Worm (Caenorhabditis elegans) whole organism, L2 larva: ENCODE results near the gene srd-29.

Experiments used
- C34F6.9 ChIP-seq: fragments of 150-350 bp; optimal IDR thresholded peaks from 2 replicates; lab custom pipeline; 2014; ENCODE audit warnings: missing biosample characterization, missing genetic modification characterization
- F13H6.1 ChIP-seq: sonication (generic microtip); optimal IDR thresholded peaks from 2 replicates; lab custom pipeline; 2016; ENCODE audit warnings: missing genetic modification characterization, missing compliant biosample characterization
- R02D3.7 ChIP-seq: fragments of 150-350 bp; optimal IDR thresholded peaks from 2 replicates; lab custom pipeline; 2014; ENCODE audit warnings: missing biosample characterization, missing genetic modification characterization
- Y55F3AM.14 ChIP-seq: fragments of 200-800 bp; sonication (Bioruptor generic); optimal IDR thresholded peaks from 2 replicates; lab custom pipeline; 2018; ENCODE audit warnings: mild to moderate bottlenecking, missing genetic modification characterization, missing compliant biosample characterization
- ZK546.5 ChIP-seq: sonication (generic microtip); optimal IDR thresholded peaks from 2 replicates; lab custom pipeline; 2017; ENCODE audit warnings: missing biosample characterization, missing genetic modification characterization
- alr-1 ChIP-seq: fragments of 150-350 bp; optimal IDR thresholded peaks from 2 replicates; lab custom pipeline; 2014; ENCODE audit warnings: missing biosample characterization, missing genetic modification characterization
- aly-2 ChIP-seq: fragments of 150-350 bp; optimal IDR thresholded peaks from 2 replicates; lab custom pipeline; 2014; ENCODE audit warnings: missing biosample characterization, missing genetic modification characterization
- blmp-1 ChIP-seq: sonication (generic microtip); optimal IDR thresholded peaks from 2 replicates; lab custom pipeline; 2017; ENCODE audit warnings: missing genetic modification characterization, mild to moderate bottlenecking, missing compliant biosample characterization, antibody characterized with exemption, moderate library complexity; ENCODE audit not compliant: insufficient read depth
- ceh-16 ChIP-seq: fragments of 150-350 bp; optimal IDR thresholded peaks from 2 replicates; lab custom pipeline; 2014; ENCODE audit warnings: missing biosample characterization, missing genetic modification characterization
- ceh-82 ChIP-seq: fragments of 150-350 bp; optimal IDR thresholded peaks from 2 replicates; lab custom pipeline; 2014; ENCODE audit warnings: missing biosample characterization, missing genetic modification characterization
- dmd-4 ChIP-seq: sonication (generic microtip); optimal IDR thresholded peaks from 2 replicates; lab custom pipeline; 2017; ENCODE audit warnings: missing biosample characterization, missing genetic modification characterization
- elt-1 ChIP-seq: fragments of 150-350 bp; optimal IDR thresholded peaks from 2 replicates; lab custom pipeline; 2014; ENCODE audit warnings: missing biosample characterization, missing genetic modification characterization
- elt-3 ChIP-seq: sonication (generic microtip); optimal IDR thresholded peaks from 2 replicates; lab custom pipeline; 2017; ENCODE audit warnings: missing biosample characterization, missing genetic modification characterization
- fos-1 ChIP-seq: fragments of 150-350 bp; optimal IDR thresholded peaks from 2 replicates; lab custom pipeline; 2014; ENCODE audit warnings: missing biosample characterization, missing genetic modification characterization
- gmeb-1 ChIP-seq: fragments of 150-350 bp; optimal IDR thresholded peaks from 2 replicates; lab custom pipeline; 2014; ENCODE audit warnings: missing biosample characterization, missing genetic modification characterization
- lin-13 ChIP-seq: fragments of 150-350 bp; optimal IDR thresholded peaks from 2 replicates; lab custom pipeline; 2014; ENCODE audit warnings: missing biosample characterization, missing genetic modification reagents, missing genetic modification characterization
- lin-39 ChIP-seq: fragments of 150-350 bp; optimal IDR thresholded peaks from 2 replicates; lab custom pipeline; 2014; ENCODE audit warnings: missing biosample characterization, missing genetic modification reagents, missing genetic modification characterization
- lsy-2 ChIP-seq, 2 experiments: fragments of 150-350 bp in 1 of 2; sonication (generic microtip) in 1 of 2; optimal IDR thresholded peaks; 2 replicates each; lab custom pipeline; 2014 to 2017; ENCODE audit warnings: missing biosample characterization in 2 of 2, missing genetic modification characterization in 2 of 2
- mdl-1 ChIP-seq, 2 experiments: fragments of 150-350 bp in 1 of 2; sonication (generic microtip) in 1 of 2; optimal IDR thresholded peaks; 2 replicates each; lab custom pipeline; 2017; ENCODE audit warnings: missing biosample characterization in 2 of 2, missing genetic modification characterization in 2 of 2
- nhr-10 ChIP-seq: sonication (generic microtip); optimal IDR thresholded peaks from 2 replicates; lab custom pipeline; 2017; ENCODE audit warnings: missing biosample characterization, missing genetic modification characterization
- nhr-11 ChIP-seq: fragments of 150-350 bp; optimal IDR thresholded peaks from 2 replicates; lab custom pipeline; 2014; ENCODE audit warnings: missing biosample characterization, missing genetic modification characterization
- nhr-12 ChIP-seq: fragments of 150-350 bp; optimal IDR thresholded peaks from 2 replicates; lab custom pipeline; 2014; ENCODE audit warnings: missing biosample characterization, missing genetic modification characterization
- nhr-21 ChIP-seq: fragments of 150-350 bp; optimal IDR thresholded peaks from 2 replicates; lab custom pipeline; 2014; ENCODE audit warnings: missing biosample characterization, missing genetic modification characterization
- nhr-6 ChIP-seq: fragments of 150-350 bp; optimal IDR thresholded peaks from 2 replicates; lab custom pipeline; 2014; ENCODE audit warnings: missing biosample characterization, missing genetic modification characterization
- nhr-77 ChIP-seq: fragments of 150-350 bp; optimal IDR thresholded peaks from 2 replicates; lab custom pipeline; 2014; ENCODE audit warnings: missing biosample characterization, missing genetic modification characterization
- peb-1 ChIP-seq: fragments of 150-350 bp; optimal IDR thresholded peaks from 2 replicates; lab custom pipeline; 2014; ENCODE audit warnings: missing biosample characterization, missing genetic modification characterization
- sma-3 ChIP-seq: sonication (generic microtip); optimal IDR thresholded peaks from 2 replicates; lab custom pipeline; 2016; ENCODE audit warnings: missing genetic modification reagents, missing genetic modification characterization, missing compliant biosample characterization
- sma-9 ChIP-seq, 2 experiments: fragments of 150-350 bp in 1 of 2; sonication (generic microtip) in 1 of 2; optimal IDR thresholded peaks; 2 replicates each; lab custom pipeline; 2014 to 2016; ENCODE audit warnings: missing genetic modification characterization in 2 of 2, mild to moderate bottlenecking in 1 of 2, missing biosample characterization in 1 of 2, missing compliant biosample characterization in 1 of 2, missing genetic modification reagents in 1 of 2, moderate library complexity in 1 of 2
- snpc-4 ChIP-seq: fragments of 150-350 bp; optimal IDR thresholded peaks from 2 replicates; lab custom pipeline; 2014; ENCODE audit warnings: missing biosample characterization, missing genetic modification characterization
- unc-39 ChIP-seq: fragments of 150-350 bp; optimal IDR thresholded peaks from 2 replicates; lab custom pipeline; 2014; ENCODE audit warnings: missing biosample characterization, missing genetic modification characterization
- unc-55 ChIP-seq: fragments of 150-350 bp; sonication (generic microtip); optimal IDR thresholded peaks from 3 replicates; lab custom pipeline; 2014; ENCODE audit warnings: missing biosample characterization, missing genetic modification reagents, missing genetic modification characterization
- ztf-1 ChIP-seq: fragments of 200-800 bp; sonication (Bioruptor generic); conservative IDR thresholded peaks from 2 replicates; pipeline ENCODE4 v1.3.6; 2022; ENCODE audit warnings: missing genetic modification characterization, missing compliant biosample characterization
- ztf-11 ChIP-seq: sonication (generic microtip); optimal IDR thresholded peaks from 2 replicates; lab custom pipeline; 2017; ENCODE audit warnings: missing biosample characterization, missing genetic modification characterization
- ztf-4 ChIP-seq: fragments of 150-350 bp; optimal IDR thresholded peaks from 2 replicates; lab custom pipeline; 2014; ENCODE audit warnings: missing biosample characterization, missing genetic modification characterization

The srd-29 gene

ce11 chrV:7647147-7647546 is 11.6 kb downstream of the srd-29 start:
- TF ChIP-seq alr-1 (tag; lab: Kevin White, UChicago) (no peak), nhr-77 (no peak), elt-3 (tag; lab: Kevin White, UChicago) (no peak), fos-1 (tag; lab: Kevin White, UChicago) (no peak), nhr-11 (no peak), nhr-6 (tag; lab: Kevin White, UChicago) (no peak), nhr-12 (tag; lab: Kevin White, UChicago) (no peak), peb-1 (tag; lab: Kevin White, UChicago) (no peak), unc-55 (GFP tag; lab: Kevin White, UChicago) (no peak), dmd-4 (tag; lab: Kevin White, UChicago) (no peak)

- no peak for TF ChIP-seq fos-1 (tag; lab: Kevin White, UChicago)
- no peak for TF ChIP-seq mdl-1 (tag; optimal IDR thresholded peaks at IDR 0.05; lab: Kevin White, UChicago)
- TF ChIP-seq ZK546.5 (tag; lab: Kevin White, UChicago) = no peak
- no peak for TF ChIP-seq ceh-16
- no peak for TF ChIP-seq alr-1 (tag; lab: Kevin White, UChicago)
- no peak for TF ChIP-seq C34F6.9
- TF ChIP-seq ztf-1 (GFP tag; lab: Robert Waterston, UW) = no peak
- TF ChIP-seq lin-13 = no peak
- TF ChIP-seq snpc-4 (tag; lab: Kevin White, UChicago) = no peak
- no peak for TF ChIP-seq nhr-77
- TF ChIP-seq unc-55 (GFP tag; lab: Kevin White, UChicago) = no peak
- no peak for TF ChIP-seq ztf-11
- no peak for TF ChIP-seq nhr-6 (tag; lab: Kevin White, UChicago)
- TF ChIP-seq blmp-1 (tag; lab: Kevin White, UChicago) = no peak
- TF ChIP-seq nhr-10 (tag; lab: Kevin White, UChicago) = no peak
- no peak for TF ChIP-seq F13H6.1 (tag; lab: Kevin White, UChicago)
- TF ChIP-seq sma-3 (GFP tag; lab: Kevin White, UChicago) = no peak
- TF ChIP-seq ztf-4 = no peak
Observed at ce11 chrV:7649963-7650362, 14.4 kb downstream of the srd-29 start.

- TF ChIP-seq fos-1 (tag; lab: Kevin White, UChicago) = no peak
- TF ChIP-seq lsy-2 (tag; optimal IDR thresholded peaks at IDR 0.05; lab: Kevin White, UChicago) = no peak
- no peak for TF ChIP-seq F13H6.1 (tag; lab: Kevin White, UChicago)
- TF ChIP-seq elt-3 (tag; lab: Kevin White, UChicago) = no peak
- no peak for TF ChIP-seq nhr-11
- no peak for TF ChIP-seq R02D3.7 (tag; lab: Kevin White, UChicago)
- TF ChIP-seq ceh-82 = no peak
Observed at ce11 chrV:7651757-7652156, 16.2 kb downstream of the srd-29 start, which contains the start of gene srh-234. srh-234 (minus strand) TSS chrV:7651857.

DNA sequence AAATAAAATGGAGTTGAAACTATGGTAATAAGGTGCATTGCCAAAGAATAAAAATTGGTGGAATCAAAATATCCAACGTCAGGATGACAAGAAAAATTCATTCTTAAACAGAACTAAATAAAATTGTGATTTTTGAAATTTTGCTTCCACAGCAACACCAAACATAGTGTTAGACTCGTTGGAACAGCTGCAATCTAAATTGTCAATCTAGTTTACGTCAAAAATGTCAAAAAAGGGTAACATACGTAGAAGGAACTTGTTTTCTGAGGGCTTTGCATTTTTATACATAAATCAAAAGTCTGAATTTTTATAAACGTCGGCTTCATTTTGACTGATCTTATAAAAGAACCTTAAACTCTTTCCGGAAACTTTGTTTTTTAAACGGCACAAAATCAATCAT is 18.0 kb downstream of the srd-29 start, which contains the start of gene srh-200:
TSS of gene srh-200 (minus strand) at position 101 of the 400 bp plus-strand sequence.
- TF ChIP-seq aly-2 (tag; lab: Kevin White, UChicago) = no peak
- no peak for TF ChIP-seq ceh-82
- no peak for TF ChIP-seq gmeb-1 (tag; lab: Kevin White, UChicago)
- TF ChIP-seq unc-39 = no peak

DNA sequence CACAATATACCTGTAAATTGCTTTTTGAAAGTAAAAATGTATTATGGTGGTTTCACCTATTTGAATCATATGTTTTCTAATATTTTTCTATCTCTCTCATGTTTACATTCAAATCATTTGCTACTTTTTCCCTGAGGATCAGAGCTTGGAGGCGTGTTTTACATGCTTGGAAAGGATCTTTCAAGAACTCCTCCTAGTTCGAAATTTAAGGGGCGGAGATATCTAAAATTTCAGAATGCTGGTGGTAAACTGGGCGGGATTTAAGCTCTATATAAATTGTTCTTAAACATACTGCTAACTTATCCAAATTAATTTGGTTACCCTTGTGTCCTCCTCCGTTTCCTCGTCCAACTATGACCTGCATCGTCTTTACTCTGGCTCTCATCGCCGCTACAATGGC is 32.4 kb downstream of the srd-29 start, which contains the start of gene C12D5.5:
TSS of gene C12D5.5 (plus strand) at position 301 of the 400 bp plus-strand sequence.
- TF ChIP-seq Y55F3AM.14 (no peak), ZK546.5 (tag; lab: Kevin White, UChicago) (no peak), R02D3.7 (tag; lab: Kevin White, UChicago) (no peak), gmeb-1 (tag; lab: Kevin White, UChicago) (no peak), unc-39 (no peak), lin-39 (tag; lab: Kevin White, UChicago) (no peak), snpc-4 (tag; lab: Kevin White, UChicago) (no peak), blmp-1 (tag; lab: Kevin White, UChicago) (no peak), nhr-77 (no peak), alr-1 (tag; lab: Kevin White, UChicago) (no peak), elt-1 (tag; lab: Kevin White, UChicago) (no peak), F13H6.1 (tag; lab: Kevin White, UChicago) (no peak), dmd-4 (tag; lab: Kevin White, UChicago) (no peak), sma-9 (GFP tag; optimal IDR thresholded peaks at IDR 0.05; lab: Kevin White, UChicago) (no peak), sma-9 (tag; optimal IDR thresholded peaks at IDR 0.05; lab: Kevin White, UChicago) (no peak), aly-2 (tag; lab: Kevin White, UChicago) (no peak), fos-1 (tag; lab: Kevin White, UChicago) (no peak), nhr-21 (tag; lab: Kevin White, UChicago) (no peak), unc-55 (GFP tag; lab: Kevin White, UChicago) (no peak)
- TF ChIP-seq, all 48 proteins: peak for 0
